Fruit fly (Drosophila melanogaster) S2 (cell line): ENCODE measurements around the gene dally.

Experiments used
- CG8478 ChIP-seq: fragments of >200 bp; optimal IDR thresholded peaks from 2 replicates; lab custom pipeline; 2018
- CTCF ChIP-seq, 2 experiments: fragments of >200 bp; optimal IDR thresholded peaks; 2 replicates each; lab custom pipeline; 2018

dm6 chr3L:8925679-8926078 is 98.4 kb downstream of the dally start:
- no peak for TF ChIP-seq CG8478 (lab: Kevin White, UChicago)
- no peak for TF ChIP-seq CTCF (optimal IDR thresholded peaks at IDR 0.05; lab: Kevin White, UChicago)
